Worm (Caenorhabditis elegans): Measurements from ENCODE around the gene T25D10.1.

DNA sequence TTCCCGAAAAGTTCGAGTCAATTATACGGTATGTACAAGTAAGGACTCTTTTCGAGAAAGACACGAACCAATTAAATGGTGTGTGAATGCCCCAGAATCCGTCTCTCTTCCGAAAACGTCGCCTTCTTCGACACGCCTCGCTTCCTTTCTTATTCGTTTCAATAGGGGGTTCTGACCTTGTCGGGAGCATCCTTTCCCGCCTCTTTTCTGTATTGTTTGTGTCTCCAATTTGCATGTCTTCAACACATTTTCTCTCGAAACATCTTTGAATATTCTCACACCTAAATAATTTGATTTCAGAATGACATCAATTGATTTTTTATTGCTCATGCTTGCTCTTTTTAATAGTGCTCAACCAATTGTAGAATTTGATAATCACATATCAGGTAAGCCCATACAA, 37.9 kb downstream of the T25D10.1 start, which contains the start of gene cutl-16:
- TF ChIP-seq nhr-11 (tag; optimal IDR thresholded peaks at IDR 0.05) = no peak
- no peak for TF ChIP-seq K02D7.2 (tag; optimal IDR thresholded peaks at IDR 0.05)
- no peak for TF ChIP-seq tbx-2 (tag; optimal IDR thresholded peaks at IDR 0.05)
- TF ChIP-seq F13H6.1 (tag; optimal IDR thresholded peaks at IDR 0.05) = no peak
- TF ChIP-seq npax-4 (tag; optimal IDR thresholded peaks at IDR 0.05) = no peak
- no peak for TF ChIP-seq unc-55 (GFP tag; optimal IDR thresholded peaks at IDR 0.05)
- TF ChIP-seq ama-1 (optimal IDR thresholded peaks at IDR 0.05) = no peak
- no peak for TF ChIP-seq pqm-1 (tag; optimal IDR thresholded peaks at IDR 0.05)
- TF ChIP-seq che-1 (tag; optimal IDR thresholded peaks at IDR 0.05) = no peak
- no peak for TF ChIP-seq ceh-30 (tag; optimal IDR thresholded peaks at IDR 0.05)
- no peak for TF ChIP-seq hlh-30 (tag; optimal IDR thresholded peaks at IDR 0.05; ENCODE audit: insufficient read depth)
- no peak for TF ChIP-seq dmd-4 (tag; optimal IDR thresholded peaks at IDR 0.05; ENCODE audit: borderline replicate concordance)
- TF ChIP-seq fax-1 (tag; optimal IDR thresholded peaks at IDR 0.05) = no peak
